Worm (Caenorhabditis elegans): ENCODE results near the gene T28A8.3.
"Not testable (repeated sequence)": the region's sequence is repeated elsewhere in the genome, so short reads cannot be mapped to it uniquely, and the experiment has no call there.

T28A8.3 gene

DNA sequence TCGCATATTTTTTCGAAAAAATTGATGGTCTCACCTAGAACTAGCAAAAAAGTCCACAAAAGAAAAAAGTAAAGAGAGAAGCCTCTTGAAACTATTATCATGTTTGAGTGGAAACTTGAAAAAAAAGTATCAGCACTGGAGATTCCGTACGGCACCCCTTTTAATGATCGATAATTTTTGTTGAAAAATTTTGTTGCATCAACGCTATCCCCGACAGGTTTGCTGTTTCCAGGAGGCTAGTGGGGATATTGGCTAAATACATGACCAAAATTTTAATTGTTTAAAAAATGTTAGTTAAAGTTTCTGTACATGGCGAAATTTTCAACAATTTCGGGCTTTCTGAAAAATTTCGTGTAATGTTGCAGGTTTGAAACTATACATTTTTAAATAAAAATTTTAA is 10.2 kb upstream of the T28A8.3 start, which contains the start of gene T28A8.2:
Gene T28A8.2, minus strand, starts transcription at position 101 of the 400 bp plus-strand sequence.
- no peak for TF ChIP-seq fkh-2 (tag; optimal IDR thresholded peaks at IDR 0.05)
- TF ChIP-seq nhr-11 (tag; optimal IDR thresholded peaks at IDR 0.05), result no peak
- no peak for TF ChIP-seq nhr-237 (tag; optimal IDR thresholded peaks at IDR 0.05)
- no peak for TF ChIP-seq jun-1 (tag; optimal IDR thresholded peaks at IDR 0.05)
- TF ChIP-seq ztf-4 (tag; optimal IDR thresholded peaks at IDR 0.05), result no peak
- no peak for TF ChIP-seq pqm-1 (tag; optimal IDR thresholded peaks at IDR 0.05)
- TF ChIP-seq lin-15B (tag; optimal IDR thresholded peaks at IDR 0.05), result no peak
- no peak for TF ChIP-seq ama-1 (optimal IDR thresholded peaks at IDR 0.05)
- no peak for TF ChIP-seq nhr-25 (tag; optimal IDR thresholded peaks at IDR 0.05)
- TF ChIP-seq ceh-9 (tag; optimal IDR thresholded peaks at IDR 0.05), result no peak
- TF ChIP-seq elt-1 (tag; optimal IDR thresholded peaks at IDR 0.05), result no peak
- TF ChIP-seq R02D3.7 (tag; optimal IDR thresholded peaks at IDR 0.05), result no peak
- no peak for TF ChIP-seq mml-1 (tag; optimal IDR thresholded peaks at IDR 0.05)
- no peak for TF ChIP-seq ceh-28 (tag; optimal IDR thresholded peaks at IDR 0.05)
- no peak for TF ChIP-seq ZK546.5 (tag; optimal IDR thresholded peaks at IDR 0.05)

DNA sequence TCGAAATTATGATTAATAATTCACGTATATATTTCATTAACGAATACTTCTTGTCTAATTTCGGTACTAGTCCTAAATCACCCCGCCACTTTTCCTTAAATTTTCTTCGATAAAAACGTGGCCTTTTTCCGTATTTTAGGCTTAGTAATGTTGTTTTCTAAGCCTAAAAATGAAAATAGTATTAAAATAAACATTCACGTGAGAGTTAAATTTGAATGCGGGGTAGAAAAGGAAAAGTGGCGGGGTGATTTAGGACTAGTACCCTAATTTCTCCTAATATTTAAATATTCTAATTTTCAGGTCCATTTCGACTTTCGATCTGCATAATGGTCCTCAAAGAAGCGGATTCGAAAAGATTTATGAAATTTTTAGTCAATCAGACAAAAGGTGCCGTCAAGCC is 6.9 kb upstream of the T28A8.3 start, which contains the start of gene T28A8.6:
Gene T28A8.6, plus strand, starts transcription at position 301 of the 400 bp plus-strand sequence.
- TF ChIP-seq ceh-9, fkh-2, mdl-1 (tag; optimal IDR thresholded peaks at IDR 0.05): not testable (repeated sequence)

DNA sequence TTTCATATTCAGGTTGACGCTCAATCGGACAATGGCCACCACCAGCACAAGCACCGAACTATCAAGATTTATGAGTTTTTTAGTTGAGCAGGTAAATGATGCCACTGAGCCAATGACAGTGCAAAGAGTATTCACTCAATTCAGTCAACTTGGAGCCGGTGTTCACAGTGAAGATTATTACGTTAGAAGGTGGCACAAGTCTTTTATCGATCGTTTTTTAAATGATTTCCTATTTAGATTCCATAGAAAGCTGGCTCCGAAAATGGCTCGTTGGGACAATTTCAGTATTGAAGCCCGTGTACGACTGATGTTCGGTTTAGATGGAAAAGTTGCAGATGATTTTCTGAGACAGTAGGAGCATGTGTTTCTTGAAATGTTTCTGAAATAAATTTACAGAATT is 4.2 kb upstream of the T28A8.3 start, which contains the start of gene T28A8.5:
Gene T28A8.5, plus strand, starts transcription at position 32 of the 400 bp plus-strand sequence.
- TF ChIP-seq hmg-11 (tag; optimal IDR thresholded peaks at IDR 0.05), result no peak
- TF ChIP-seq aly-2 (tag; optimal IDR thresholded peaks at IDR 0.05), result no peak
- no peak for TF ChIP-seq nhr-12 (tag; optimal IDR thresholded peaks at IDR 0.05)
- TF ChIP-seq pha-4 (tag; optimal IDR thresholded peaks at IDR 0.05), result no peak
- no peak for TF ChIP-seq R02D3.7 (tag; optimal IDR thresholded peaks at IDR 0.05)
- TF ChIP-seq unc-62 (GFP tag; optimal IDR thresholded peaks at IDR 0.05), result no peak
- TF ChIP-seq nhr-11 (tag; optimal IDR thresholded peaks at IDR 0.05), result no peak
- TF ChIP-seq jun-1 (tag; optimal IDR thresholded peaks at IDR 0.05), result no peak
- TF ChIP-seq lin-15B (tag; optimal IDR thresholded peaks at IDR 0.05), result no peak
- no peak for TF ChIP-seq pqm-1 (tag; optimal IDR thresholded peaks at IDR 0.05)
- no peak for TF ChIP-seq lin-39 (tag; optimal IDR thresholded peaks at IDR 0.05)
- no peak for TF ChIP-seq egl-5 (tag; optimal IDR thresholded peaks at IDR 0.05)
- no peak for TF ChIP-seq skn-1 (tag; optimal IDR thresholded peaks at IDR 0.05)
- TF ChIP-seq ZK546.5 (tag; optimal IDR thresholded peaks at IDR 0.05), result no peak
- TF ChIP-seq nfya-1 (tag; optimal IDR thresholded peaks at IDR 0.05; ENCODE audit: insufficient read depth), result no peak

DNA sequence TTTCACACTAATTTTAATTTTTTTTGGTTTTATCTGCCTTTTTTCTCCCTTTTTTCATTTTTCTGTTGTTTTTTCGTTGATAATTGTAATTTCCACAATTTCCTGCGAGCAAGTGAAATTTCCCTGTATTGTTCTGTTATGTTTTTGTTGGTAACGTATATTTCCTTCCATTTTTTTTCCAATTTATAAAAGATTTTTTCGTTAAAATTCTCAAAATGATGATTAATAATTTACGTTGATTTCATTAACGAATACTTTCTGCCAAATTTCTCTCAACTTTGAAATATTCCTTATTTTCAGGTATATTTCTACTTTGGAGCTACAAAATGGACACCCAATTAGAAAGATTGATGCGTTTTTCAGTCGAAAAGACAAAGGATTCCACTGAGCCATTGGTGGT is 3.3 kb upstream of the T28A8.3 start, which contains the start of gene T28A8.8:
Gene T28A8.8, plus strand, starts transcription at position 301 of the 400 bp plus-strand sequence.
- no peak for TF ChIP-seq fkh-10 (GFP tag; optimal IDR thresholded peaks at IDR 0.05)

DNA sequence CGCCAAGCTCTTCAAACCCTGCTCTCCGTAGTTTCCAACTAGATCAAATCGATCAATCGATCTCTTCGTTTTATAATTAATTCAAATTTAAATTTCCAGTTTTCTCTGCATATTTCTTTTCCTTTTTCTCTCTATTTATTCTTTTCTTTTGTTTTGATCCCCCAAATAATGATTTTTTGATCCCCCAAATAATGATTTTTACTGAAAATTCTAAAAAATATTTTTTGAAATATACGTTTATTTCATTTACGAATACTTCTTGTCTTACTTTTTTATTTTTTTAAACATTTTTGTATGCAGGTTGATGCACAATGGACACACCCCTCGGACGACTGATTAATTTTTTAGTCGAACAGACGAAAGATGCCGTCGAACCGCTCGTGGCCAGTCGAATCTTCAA is 2.4 kb upstream of the T28A8.3 start, which contains the start of gene T28A8.4:
Gene T28A8.4, plus strand, starts transcription at position 301 of the 400 bp plus-strand sequence.
- TF ChIP-seq nhr-23 (tag; optimal IDR thresholded peaks at IDR 0.05) (no peak), pqm-1 (tag; optimal IDR thresholded peaks at IDR 0.05) (no peak), fos-1 (tag; optimal IDR thresholded peaks at IDR 0.05) (no peak), nhr-43 (tag; optimal IDR thresholded peaks at IDR 0.05; ENCODE audit: poor library complexity, severe bottlenecking) (no peak), sea-2 (GFP tag; optimal IDR thresholded peaks at IDR 0.05) (no peak), eor-1 (tag; optimal IDR thresholded peaks at IDR 0.05) (no peak)

DNA sequence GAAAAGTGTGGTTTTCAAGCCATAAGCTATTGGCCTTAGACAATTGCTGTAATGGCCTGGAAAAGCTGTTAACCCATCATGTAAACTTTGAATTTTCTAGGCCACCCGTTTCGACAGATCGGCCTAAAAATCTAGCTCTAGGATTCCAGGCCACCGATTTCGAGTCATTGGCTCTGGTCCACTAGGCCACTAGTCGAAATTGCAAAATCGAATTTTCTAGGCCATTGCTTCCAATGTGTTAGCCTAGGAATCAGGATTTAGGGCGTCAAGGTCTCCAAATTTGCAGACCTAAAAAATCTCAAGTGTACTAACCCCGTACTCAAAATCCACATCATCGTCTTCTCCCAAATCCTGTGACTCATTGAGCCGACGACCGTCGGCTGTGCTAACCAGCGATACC is 4.9 kb downstream of the T28A8.3 start:
- no peak for TF ChIP-seq elt-1 (tag; optimal IDR thresholded peaks at IDR 0.05)

DNA sequence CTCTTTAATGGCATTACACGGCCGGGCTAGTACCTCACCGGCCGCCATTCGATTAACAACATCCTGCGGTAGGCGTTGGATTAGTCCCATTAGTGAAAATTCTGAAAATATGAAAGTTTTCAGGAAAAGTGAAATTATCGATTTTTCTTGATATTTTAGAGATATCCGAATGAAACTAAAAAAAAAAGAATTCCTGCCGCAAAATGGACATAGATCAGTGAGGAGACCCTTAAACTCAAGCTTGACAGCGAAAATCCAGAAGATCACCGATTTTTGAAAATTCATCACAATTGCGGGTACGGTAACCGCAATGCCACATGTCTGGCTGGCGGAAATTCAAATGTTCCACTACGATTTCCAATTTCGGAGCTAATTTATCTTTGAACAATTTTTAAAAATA is 8.7 kb downstream of the T28A8.3 start, which contains the start of gene mlh-1:
Gene mlh-1, minus strand, starts transcription at position 101 of the 400 bp plus-strand sequence.
- TF ChIP-seq egl-27 (tag; optimal IDR thresholded peaks at IDR 0.05) (no peak), ceh-28 (tag; optimal IDR thresholded peaks at IDR 0.05) (peak; percentile 15), pha-4 (tag; optimal IDR thresholded peaks at IDR 0.05) (no peak), nhr-23 (tag; optimal IDR thresholded peaks at IDR 0.05) (no peak), unc-62 (GFP tag; optimal IDR thresholded peaks at IDR 0.05) (no peak)
